Worm (Caenorhabditis elegans): Measurements from ENCODE around the gene W09H1.4.

DNA sequence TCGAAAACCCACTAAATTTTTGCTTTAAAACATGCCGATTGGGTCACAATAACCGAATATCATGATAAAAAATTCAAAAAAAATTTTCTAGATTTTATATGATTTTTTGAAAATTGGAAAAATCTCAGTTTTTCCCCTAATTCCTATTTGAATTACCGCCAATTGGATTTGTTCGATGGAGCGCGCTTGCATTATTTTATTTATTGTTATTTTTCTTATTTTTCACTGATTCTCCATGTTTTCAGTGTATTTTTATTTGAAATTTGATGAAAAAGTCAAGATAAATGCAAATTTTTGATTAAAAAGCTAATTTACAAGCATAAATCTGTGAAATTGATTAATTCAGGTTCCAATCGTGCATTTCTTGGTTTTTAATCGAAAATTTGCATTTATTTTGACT lies 4.8 kb downstream of the W09H1.4 start:
- TF ChIP-seq elt-3 (tag; optimal IDR thresholded peaks at IDR 0.05) (no peak), ztf-11 (tag; optimal IDR thresholded peaks at IDR 0.05) (no peak), lsy-2 (tag; optimal IDR thresholded peaks at IDR 0.05) (no peak), nhr-21 (tag; optimal IDR thresholded peaks at IDR 0.05) (no peak), aly-2 (tag; optimal IDR thresholded peaks at IDR 0.05) (no peak), unc-55 (GFP tag; optimal IDR thresholded peaks at IDR 0.05) (no peak), nhr-10 (tag; optimal IDR thresholded peaks at IDR 0.05) (no peak), nhr-237 (tag; optimal IDR thresholded peaks at IDR 0.05) (no peak)
